Fruit fly (Drosophila melanogaster) whole organism, embryonic: ENCODE measurements around the gene CG8563.

Source experiments
- Aef1 ChIP-seq: fragments of 200-800 bp; sonication (Bioruptor generic); IDR thresholded peaks from 3 replicates; pipeline ENCODE4 v1.3.6; 2022; ENCODE audit warnings: missing biosample characterization, missing genetic modification characterization
- Atf6 ChIP-seq: fragments of 200-800 bp; sonication (Bioruptor generic); IDR thresholded peaks from 2 replicates; pipeline ENCODE4 v1.3.6; 2022; ENCODE audit warnings: missing biosample characterization, missing genetic modification characterization
- Bdp1 ChIP-seq: fragments of 200-800 bp; sonication (Bioruptor generic); optimal IDR thresholded peaks from 3 replicates; lab custom pipeline; 2016; ENCODE audit warnings: missing biosample characterization, missing genetic modification characterization
- CG10267 ChIP-seq: fragments of 200-800 bp; sonication (Bioruptor generic); optimal IDR thresholded peaks from 2 replicates; lab custom pipeline; 2018; ENCODE audit warnings: missing biosample characterization, mild to moderate bottlenecking, missing genetic modification characterization, moderate library complexity
- CG11504 ChIP-seq: fragments of 200-800 bp; sonication (Bioruptor generic); optimal IDR thresholded peaks from 3 replicates; lab custom pipeline; 2019; ENCODE audit warnings: missing biosample characterization, mild to moderate bottlenecking, missing genetic modification characterization, moderate library complexity
- CG11695 ChIP-seq: fragments of 200-800 bp; sonication (Bioruptor generic); IDR thresholded peaks from 3 replicates; pipeline ENCODE4 v1.3.6; 2022; ENCODE audit warnings: missing biosample characterization, missing genetic modification characterization
- CG12769 ChIP-seq: fragments of 200-800 bp; sonication (Bioruptor generic); optimal IDR thresholded peaks from 2 replicates; lab custom pipeline; 2019; ENCODE audit warnings: missing biosample characterization, mild to moderate bottlenecking, missing genetic modification characterization, moderate library complexity
- CG13624 ChIP-seq: fragments of 200-800 bp; sonication (Bioruptor generic); optimal IDR thresholded peaks from 2 replicates; lab custom pipeline; 2016; ENCODE audit warnings: missing biosample characterization, missing genetic modification characterization
- CG15269 ChIP-seq: fragments of 200-800 bp; sonication (Bioruptor generic); optimal IDR thresholded peaks from 2 replicates; lab custom pipeline; 2018; ENCODE audit warnings: missing biosample characterization, mild to moderate bottlenecking, missing genetic modification characterization, moderate library complexity
- CG17385 ChIP-seq: fragments of 200-800 bp; sonication (Bioruptor generic); optimal IDR thresholded peaks from 3 replicates; lab custom pipeline; 2018; ENCODE audit warnings: missing biosample characterization, mild to moderate bottlenecking, missing genetic modification characterization
- CG18476 ChIP-seq: fragments of 200-800 bp; sonication (Bioruptor generic); optimal IDR thresholded peaks from 2 replicates; lab custom pipeline; 2016; ENCODE audit warnings: missing biosample characterization, mild to moderate bottlenecking, missing genetic modification characterization
- CG18619 ChIP-seq: fragments of 200-800 bp; sonication (Bioruptor generic); optimal IDR thresholded peaks from 3 replicates; lab custom pipeline; 2017; ENCODE audit warnings: missing biosample characterization, mild to moderate bottlenecking, missing genetic modification characterization
- CG2678 ChIP-seq: fragments of 200-800 bp; sonication (Bioruptor generic); optimal IDR thresholded peaks from 3 replicates; lab custom pipeline; 2019; ENCODE audit warnings: missing biosample characterization, mild to moderate bottlenecking, missing genetic modification characterization, moderate library complexity
- CG30403 ChIP-seq: fragments of 200-800 bp; sonication (Bioruptor generic); optimal IDR thresholded peaks from 3 replicates; lab custom pipeline; 2016; ENCODE audit warnings: missing biosample characterization, missing genetic modification characterization
- CG32772 ChIP-seq: fragments of 200-800 bp; sonication (Bioruptor generic); IDR thresholded peaks from 2 replicates; pipeline ENCODE4 v1.3.6; 2022; ENCODE audit warnings: missing biosample characterization, missing genetic modification characterization
- CG34224 ChIP-seq: fragments of 200-800 bp; sonication (Bioruptor generic); IDR thresholded peaks from 3 replicates; pipeline ENCODE4 v1.3.6; 2022; ENCODE audit warnings: missing biosample characterization, missing genetic modification characterization; ENCODE audit not compliant: partially characterized antibody
- CG34422 ChIP-seq: fragments of 200-800 bp; sonication (Bioruptor generic); IDR thresholded peaks from 3 replicates; pipeline ENCODE4 v1.3.6; 2022; ENCODE audit warnings: missing biosample characterization, missing genetic modification characterization
- CG4820 ChIP-seq: fragments of 200-800 bp; sonication (Bioruptor generic); optimal IDR thresholded peaks from 3 replicates; lab custom pipeline; 2016; ENCODE audit warnings: missing biosample characterization, missing genetic modification characterization
- CG6683 ChIP-seq: fragments of 200-800 bp; sonication (Bioruptor generic); optimal IDR thresholded peaks from 2 replicates; lab custom pipeline; 2017; ENCODE audit warnings: missing biosample characterization, mild to moderate bottlenecking, missing genetic modification characterization, missing genetic modification reagents
- CG6791 ChIP-seq: fragments of 200-800 bp; sonication (Bioruptor generic); IDR thresholded peaks from 3 replicates; pipeline ENCODE4 v1.3.6; 2022; ENCODE audit warnings: missing biosample characterization, missing genetic modification characterization; ENCODE audit not compliant: partially characterized antibody
- CG8388 ChIP-seq: fragments of 200-800 bp; sonication (Bioruptor generic); optimal IDR thresholded peaks from 2 replicates; lab custom pipeline; 2019; ENCODE audit warnings: missing biosample characterization, mild to moderate bottlenecking, missing genetic modification characterization, moderate library complexity
- CG9727 ChIP-seq: fragments of 200-800 bp; sonication (Bioruptor generic); optimal IDR thresholded peaks from 3 replicates; lab custom pipeline; 2017; ENCODE audit warnings: missing biosample characterization, mild to moderate bottlenecking, missing genetic modification characterization
- Drgx ChIP-seq: fragments of 200-800 bp; sonication (Bioruptor generic); IDR thresholded peaks from 2 replicates; pipeline ENCODE4 v1.3.6; 2022; ENCODE audit warnings: missing biosample characterization, missing genetic modification characterization
- Eip74EF ChIP-seq, 2 experiments: fragments of 200-800 bp in 1 of 2; fragments of >200 bp in 1 of 2; sonication (Bioruptor generic) in 1 of 2; optimal IDR thresholded peaks; 2 replicates each; lab custom pipeline; 2017 to 2019; ENCODE audit warnings: missing biosample characterization in 2 of 2, missing genetic modification characterization in 2 of 2, mild to moderate bottlenecking in 1 of 2, moderate library complexity in 1 of 2
- Fer1 ChIP-seq: fragments of 200-800 bp; sonication (Bioruptor generic); optimal IDR thresholded peaks from 2 replicates; lab custom pipeline; 2017; ENCODE audit warnings: missing biosample characterization, mild to moderate bottlenecking, missing genetic modification characterization
- Fer3 ChIP-seq: fragments of 200-800 bp; sonication (Bioruptor generic); optimal IDR thresholded peaks from 2 replicates; lab custom pipeline; 2018; ENCODE audit warnings: missing biosample characterization, mild to moderate bottlenecking, missing genetic modification characterization, moderate library complexity
- Mad ChIP-seq: fragments of 200-800 bp; sonication (Bioruptor generic); optimal IDR thresholded peaks from 2 replicates; lab custom pipeline; 2016; ENCODE audit warnings: missing biosample characterization, missing genetic modification characterization
- NFAT ChIP-seq: fragments of 200-800 bp; sonication (Bioruptor generic); IDR thresholded peaks from 2 replicates; pipeline ENCODE4 v1.3.6; 2022; ENCODE audit warnings: missing biosample characterization, missing genetic modification characterization
- Rfx ChIP-seq: fragments of 200-800 bp; sonication (Bioruptor generic); IDR thresholded peaks from 2 replicates; pipeline ENCODE4 v1.3.6; 2022; ENCODE audit warnings: missing biosample characterization, missing genetic modification characterization
- Trl ChIP-seq, 3 experiments: fragments of >200 bp in 2 of 3; fragments of 200-800 bp in 1 of 3; sonication (Bioruptor generic) in 1 of 3; optimal IDR thresholded peaks; 2 replicates in 1 of 3; 3 replicates in 2 of 3; lab custom pipeline; 2016 to 2017; ENCODE audit warnings: missing biosample characterization in 1 of 3, missing genetic modification characterization in 1 of 3
- Vsx1 ChIP-seq: fragments of 200-800 bp; sonication (Bioruptor generic); optimal IDR thresholded peaks from 2 replicates; lab custom pipeline; 2017; ENCODE audit warnings: missing biosample characterization, mild to moderate bottlenecking, missing genetic modification characterization, missing genetic modification reagents
- bigmax ChIP-seq: fragments of 200-800 bp; sonication (Bioruptor generic); optimal IDR thresholded peaks from 2 replicates; lab custom pipeline; 2018; ENCODE audit warnings: missing biosample characterization, mild to moderate bottlenecking, missing genetic modification characterization
- bsh ChIP-seq, 2 experiments: fragments of 200-800 bp; sonication (Bioruptor generic); optimal IDR thresholded peaks; 2 replicates each; lab custom pipeline; 2017 to 2018; ENCODE audit warnings: mild to moderate bottlenecking in 2 of 2, missing biosample characterization in 2 of 2, missing genetic modification characterization in 2 of 2, moderate library complexity in 1 of 2
- btn ChIP-seq: fragments of 200-800 bp; sonication (Bioruptor generic); optimal IDR thresholded peaks from 2 replicates; lab custom pipeline; 2016; ENCODE audit warnings: missing biosample characterization, missing genetic modification characterization
- caup ChIP-seq: fragments of 200-800 bp; sonication (Bioruptor generic); optimal IDR thresholded peaks from 3 replicates; lab custom pipeline; 2017; ENCODE audit warnings: missing biosample characterization, mild to moderate bottlenecking, missing genetic modification characterization, moderate library complexity; ENCODE audit not compliant: severe bottlenecking
- cg ChIP-seq: fragments of 200-800 bp; sonication (Bioruptor generic); optimal IDR thresholded peaks from 3 replicates; lab custom pipeline; 2019; ENCODE audit warnings: missing biosample characterization, mild to moderate bottlenecking, missing genetic modification characterization, moderate library complexity
- crol ChIP-seq: fragments of 200-800 bp; sonication (Bioruptor generic); IDR thresholded peaks from 2 replicates; pipeline ENCODE4 v1.3.6; 2022; ENCODE audit warnings: missing biosample characterization, missing genetic modification characterization
- dm ChIP-seq: fragments of 200-800 bp; sonication (Bioruptor generic); optimal IDR thresholded peaks from 3 replicates; lab custom pipeline; 2016; ENCODE audit warnings: missing biosample characterization, missing genetic modification characterization
- dmrt99B ChIP-seq: fragments of 200-800 bp; sonication (Bioruptor generic); optimal IDR thresholded peaks from 2 replicates; lab custom pipeline; 2018; ENCODE audit warnings: missing biosample characterization, mild to moderate bottlenecking, missing genetic modification characterization, moderate library complexity
- fu2 ChIP-seq: fragments of 200-800 bp; sonication (Bioruptor generic); optimal IDR thresholded peaks from 2 replicates; lab custom pipeline; 2016; ENCODE audit warnings: missing biosample characterization, missing genetic modification characterization
- hth ChIP-seq: fragments of >200 bp; optimal IDR thresholded peaks from 2 replicates; lab custom pipeline; 2017; ENCODE audit warnings: inconsistent platforms
- mirr ChIP-seq: fragments of 200-800 bp; sonication (Bioruptor generic); optimal IDR thresholded peaks from 3 replicates; lab custom pipeline; 2018; ENCODE audit warnings: missing biosample characterization, mild to moderate bottlenecking, missing genetic modification characterization
- nom ChIP-seq: fragments of 200-800 bp; sonication (Bioruptor generic); optimal IDR thresholded peaks from 2 replicates; lab custom pipeline; 2017; ENCODE audit warnings: missing biosample characterization, missing genetic modification characterization, mild to moderate bottlenecking, moderate library complexity, missing genetic modification reagents
- org-1 ChIP-seq: fragments of 200-800 bp; sonication (Bioruptor generic); optimal IDR thresholded peaks from 2 replicates; lab custom pipeline; 2017; ENCODE audit warnings: missing biosample characterization, missing genetic modification characterization
- rib ChIP-seq: fragments of 200-800 bp; sonication (Bioruptor generic); IDR thresholded peaks from 2 replicates; pipeline ENCODE4 v1.3.6; 2022; ENCODE audit warnings: missing biosample characterization, missing genetic modification characterization
- unpg ChIP-seq: fragments of 200-800 bp; sonication (Bioruptor generic); optimal IDR thresholded peaks from 3 replicates; lab custom pipeline; 2018; ENCODE audit warnings: missing biosample characterization, mild to moderate bottlenecking, missing genetic modification characterization, moderate library complexity
- vvl ChIP-seq: fragments of 200-800 bp; sonication (Bioruptor generic); IDR thresholded peaks from 2 replicates; pipeline ENCODE4 v1.3.6; 2022; ENCODE audit warnings: missing biosample characterization, missing genetic modification characterization
- zen ChIP-seq: fragments of 200-800 bp; sonication (Bioruptor generic); optimal IDR thresholded peaks from 3 replicates; lab custom pipeline; 2018; ENCODE audit warnings: missing biosample characterization, mild to moderate bottlenecking, missing genetic modification characterization, moderate library complexity

CG8563 gene

DNA sequence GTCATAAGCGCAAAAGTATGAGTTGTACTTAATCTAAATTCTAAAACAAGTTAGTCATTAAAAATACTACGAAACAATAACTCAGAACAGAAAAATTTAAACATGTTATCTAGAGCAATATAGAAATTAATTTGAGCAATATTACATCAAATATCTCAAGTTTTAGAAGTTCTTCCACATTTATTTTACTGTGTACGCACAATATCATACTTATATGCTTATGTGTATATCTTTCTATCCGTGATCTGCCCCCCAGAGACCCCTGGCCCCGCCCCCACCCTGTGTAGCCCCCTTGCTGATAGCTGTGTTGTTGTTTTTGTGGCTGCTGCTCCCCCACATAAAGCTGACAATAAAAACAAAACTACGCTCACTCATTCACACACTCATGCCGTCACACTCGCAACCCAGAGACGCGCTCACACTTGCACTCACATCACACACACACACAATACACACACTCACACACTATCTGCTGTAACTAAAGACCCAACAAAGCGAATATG lies 42.8 kb downstream of the CG8563 start:
- TF ChIP-seq CG13624, result no peak
- TF ChIP-seq mirr (GFP tag; lab: Kevin White, UChicago), result peak; percentile 10
- peak; percentile 34; the same call in 1 of the 2 replicates for TF ChIP-seq CG32772 (GFP tag; lab: Robert Waterston, UW)
- peak; percentile 29 to 51 for TF ChIP-seq bsh (GFP tag; optimal IDR thresholded peaks at IDR 0.05; lab: Kevin White, UChicago)
- TF ChIP-seq NFAT (GFP tag; lab: Robert Waterston, UW), result peak; percentile 13; the same call in 1 of the 2 replicates
- peak; percentile 9 for TF ChIP-seq CG18619 (GFP tag; lab: Kevin White, UChicago)
- peak; percentile 48 for TF ChIP-seq CG2678 (tag; lab: Kevin White, UChicago)
- no peak for TF ChIP-seq fu2 (GFP tag; lab: Kevin White, UChicago)
- no peak for TF ChIP-seq org-1 (GFP tag; lab: Kevin White, UChicago)
- peak; percentile 42 for TF ChIP-seq unpg (GFP tag; lab: Kevin White, UChicago)
- TF ChIP-seq cg, result peak; percentile 78
- TF ChIP-seq Fer3, result peak; percentile 3
- TF ChIP-seq Rfx (GFP tag; lab: Robert Waterston, UW), result peak; percentile 56
- TF ChIP-seq nom (GFP tag; lab: Kevin White, UChicago), result peak; percentile 54
- no peak for TF ChIP-seq Eip74EF (GFP tag; optimal IDR thresholded peaks at IDR 0.05; lab: Kevin White, UChicago)
- no peak for TF ChIP-seq hth (lab: Kevin White, UChicago)
- no peak for TF ChIP-seq bigmax (GFP tag; lab: Kevin White, UChicago)
- no peak for TF ChIP-seq CG4820 (GFP tag; lab: Kevin White, UChicago)
- no peak for TF ChIP-seq Mad (GFP tag; lab: Kevin White, UChicago)
- TF ChIP-seq Trl (optimal IDR thresholded peaks at IDR 0.05; lab: Kevin White, UChicago), result peak; percentile 24 to 50
- no peak for TF ChIP-seq Trl (GFP tag; optimal IDR thresholded peaks at IDR 0.05; lab: Kevin White, UChicago)
- TF ChIP-seq CG34224 (GFP tag; lab: Robert Waterston, UW), result 0 out of 3 replicates have a peak, but pooled peaks have one; percentile 15
- TF ChIP-seq rib (GFP tag; lab: Robert Waterston, UW), result peak; percentile 76
- no peak for TF ChIP-seq caup (GFP tag; lab: Kevin White, UChicago)
- TF ChIP-seq CG17385 (GFP tag; lab: Kevin White, UChicago), result no peak
- TF ChIP-seq CG6791 (GFP tag; lab: Robert Waterston, UW), result peak; percentile 10; the same call in 1 of the 3 replicates
- peak; percentile 37; the same call in 1 of the 2 replicates for TF ChIP-seq vvl
- TF ChIP-seq Vsx1, result no peak
- TF ChIP-seq CG6683, result no peak
- TF ChIP-seq Atf6 (GFP tag; lab: Robert Waterston, UW), result peak; percentile 48; the same call in 1 of the 2 replicates
- no peak for TF ChIP-seq btn (GFP tag; lab: Kevin White, UChicago)
- TF ChIP-seq dmrt99B (tag; lab: Kevin White, UChicago), result peak; percentile 33
- peak; percentile 96 for TF ChIP-seq crol (GFP tag; lab: Robert Waterston, UW)
- TF ChIP-seq CG10267 (tag; lab: Kevin White, UChicago), result peak; percentile 2
- peak; percentile 71 for TF ChIP-seq CG12769 (tag; lab: Kevin White, UChicago)
- TF ChIP-seq CG30403 (GFP tag; lab: Kevin White, UChicago), result no peak
- peak; percentile 63 for TF ChIP-seq Drgx (GFP tag; lab: Robert Waterston, UW)
- TF ChIP-seq Fer1 (GFP tag; lab: Kevin White, UChicago), result no peak
- no peak for TF ChIP-seq dm (GFP tag; lab: Kevin White, UChicago)
- TF ChIP-seq CG9727 (GFP tag; lab: Kevin White, UChicago), result peak; percentile 9
- TF ChIP-seq CG11695 (GFP tag; lab: Robert Waterston, UW), result peak; percentile 28; the same call in 1 of the 3 replicates
- TF ChIP-seq CG15269 (tag; lab: Kevin White, UChicago), result peak; percentile 27
- TF ChIP-seq Aef1 (GFP tag; lab: Robert Waterston, UW), result peak; percentile 85
- TF ChIP-seq zen (tag; lab: Kevin White, UChicago), result no peak
- peak; percentile 40 for TF ChIP-seq CG11504 (tag; lab: Kevin White, UChicago)
- 0 out of 3 replicates have a peak, but pooled peaks have one; percentile 11 for TF ChIP-seq CG34422 (GFP tag; lab: Robert Waterston, UW)
- no peak for TF ChIP-seq Bdp1 (GFP tag; lab: Kevin White, UChicago)
- TF ChIP-seq CG8388 (GFP tag; lab: Kevin White, UChicago), result peak; percentile 11
- no peak for TF ChIP-seq CG18476 (GFP tag; lab: Kevin White, UChicago)
